Fruit fly (Drosophila melanogaster) whole organism, embryonic: ENCODE data around the gene ath.

Experiments used
- Asciz ChIP-seq: fragments of 200-800 bp; sonication (Bioruptor generic); optimal IDR thresholded peaks from 2 replicates; lab custom pipeline; 2017; ENCODE audit warnings: missing biosample characterization, mild to moderate bottlenecking, missing genetic modification characterization, missing genetic modification reagents
- CG11085 ChIP-seq: fragments of 200-800 bp; sonication (Bioruptor generic); IDR thresholded peaks from 2 replicates; pipeline ENCODE4 v1.3.6; 2022; ENCODE audit warnings: missing biosample characterization, missing genetic modification characterization
- CG11093 ChIP-seq: fragments of 200-800 bp; sonication (Bioruptor generic); IDR thresholded peaks from 3 replicates; pipeline ENCODE4 v1.3.6; 2022; ENCODE audit warnings: missing biosample characterization, missing genetic modification characterization
- CG11504 ChIP-seq: fragments of 200-800 bp; sonication (Bioruptor generic); optimal IDR thresholded peaks from 3 replicates; lab custom pipeline; 2019; ENCODE audit warnings: missing biosample characterization, mild to moderate bottlenecking, missing genetic modification characterization, moderate library complexity
- CG13123 ChIP-seq: fragments of 200-800 bp; sonication (Bioruptor generic); optimal IDR thresholded peaks from 2 replicates; lab custom pipeline; 2016; ENCODE audit warnings: missing biosample characterization, missing genetic modification characterization
- CG14710 ChIP-seq: fragments of 200-800 bp; sonication (Bioruptor generic); optimal IDR thresholded peaks from 3 replicates; lab custom pipeline; 2019; ENCODE audit warnings: missing biosample characterization, mild to moderate bottlenecking, missing genetic modification characterization, moderate library complexity
- CG14965 ChIP-seq: fragments of 200-800 bp; sonication (Bioruptor generic); optimal IDR thresholded peaks from 2 replicates; lab custom pipeline; 2016; ENCODE audit warnings: missing biosample characterization, missing genetic modification characterization, borderline replicate concordance
- CG2116 ChIP-seq: fragments of 200-800 bp; sonication (Bioruptor generic); optimal IDR thresholded peaks from 3 replicates; lab custom pipeline; 2018; ENCODE audit warnings: missing biosample characterization, mild to moderate bottlenecking, missing genetic modification characterization
- CG31388 ChIP-seq: fragments of 200-800 bp; sonication (Bioruptor generic); optimal IDR thresholded peaks from 2 replicates; lab custom pipeline; 2016; ENCODE audit warnings: missing biosample characterization, missing genetic modification characterization
- CG3726 ChIP-seq: fragments of 200-800 bp; sonication (Bioruptor generic); IDR thresholded peaks from 3 replicates; pipeline ENCODE4, ENCODE4 v1.3.6; 2022; ENCODE audit warnings: missing biosample characterization, missing genetic modification characterization
- CG4328 ChIP-seq: fragments of 200-800 bp; sonication (Bioruptor generic); optimal IDR thresholded peaks from 3 replicates; lab custom pipeline; 2017; ENCODE audit warnings: missing biosample characterization, missing genetic modification reagents, missing genetic modification characterization
- CG43689 ChIP-seq: fragments of 200-800 bp; sonication (Bioruptor generic); IDR thresholded peaks from 2 replicates; pipeline ENCODE4 v1.3.6; 2022; ENCODE audit warnings: missing biosample characterization, missing genetic modification characterization
- CG4404 ChIP-seq: fragments of 200-800 bp; sonication (Bioruptor generic); IDR thresholded peaks from 2 replicates; pipeline ENCODE4 v1.3.6; 2022; ENCODE audit warnings: missing biosample characterization, missing genetic modification characterization
- CG6272 ChIP-seq: fragments of 200-800 bp; sonication (Bioruptor generic); IDR thresholded peaks from 2 replicates; pipeline ENCODE4 v1.3.6; 2022; ENCODE audit warnings: missing biosample characterization, missing genetic modification characterization
- CG6791 ChIP-seq: fragments of 200-800 bp; sonication (Bioruptor generic); IDR thresholded peaks from 3 replicates; pipeline ENCODE4 v1.3.6; 2022; ENCODE audit warnings: missing biosample characterization, missing genetic modification characterization; ENCODE audit not compliant: partially characterized antibody
- CG7357 ChIP-seq: fragments of 200-800 bp; sonication (Bioruptor generic); IDR thresholded peaks from 3 replicates; pipeline ENCODE4 v1.3.6; 2022; ENCODE audit warnings: missing biosample characterization, missing genetic modification characterization
- CG7839 ChIP-seq: fragments of 200-800 bp; sonication (Bioruptor generic); optimal IDR thresholded peaks from 3 replicates; lab custom pipeline; 2018; ENCODE audit warnings: missing biosample characterization, mild to moderate bottlenecking, missing genetic modification characterization, moderate library complexity
- D19A ChIP-seq: fragments of 200-800 bp; optimal IDR thresholded peaks from 3 replicates; lab custom pipeline; 2019; ENCODE audit warnings: missing biosample characterization, mild to moderate bottlenecking, missing genetic modification characterization, moderate library complexity
- Doc3 ChIP-seq: fragments of 200-800 bp; sonication (Bioruptor generic); IDR thresholded peaks from 3 replicates; pipeline ENCODE4 v1.3.6; 2022; ENCODE audit warnings: missing biosample characterization, missing genetic modification characterization; ENCODE audit not compliant: partially characterized antibody
- Dp ChIP-seq: fragments of 200-800 bp; sonication (Bioruptor generic); optimal IDR thresholded peaks from 2 replicates; lab custom pipeline; 2018; ENCODE audit warnings: missing biosample characterization, mild to moderate bottlenecking, missing genetic modification characterization, moderate library complexity
- E2f1 ChIP-seq: fragments of 200-800 bp; sonication (Bioruptor generic); IDR thresholded peaks from 2 replicates; pipeline ENCODE4 v1.3.6; 2022; ENCODE audit warnings: missing biosample characterization, missing genetic modification characterization
- Eip74EF ChIP-seq, 2 experiments: fragments of 200-800 bp in 1 of 2; fragments of >200 bp in 1 of 2; sonication (Bioruptor generic) in 1 of 2; optimal IDR thresholded peaks; 2 replicates each; lab custom pipeline; 2017 to 2019; ENCODE audit warnings: missing biosample characterization in 2 of 2, missing genetic modification characterization in 2 of 2, mild to moderate bottlenecking in 1 of 2, moderate library complexity in 1 of 2
- Fer1 ChIP-seq: fragments of 200-800 bp; sonication (Bioruptor generic); optimal IDR thresholded peaks from 2 replicates; lab custom pipeline; 2017; ENCODE audit warnings: missing biosample characterization, mild to moderate bottlenecking, missing genetic modification characterization
- Gsc ChIP-seq: fragments of 200-800 bp; sonication (Bioruptor generic); IDR thresholded peaks from 2 replicates; pipeline ENCODE4 v1.3.6; 2022; ENCODE audit warnings: missing biosample characterization, missing genetic modification characterization
- Hand ChIP-seq: fragments of 200-800 bp; sonication (Bioruptor generic); optimal IDR thresholded peaks from 2 replicates; lab custom pipeline; 2017; ENCODE audit warnings: mild to moderate bottlenecking, missing biosample characterization, missing genetic modification reagents, missing genetic modification characterization
- Hr51 ChIP-seq, 2 experiments: fragments of 200-800 bp; sonication (Bioruptor generic); optimal IDR thresholded peaks; 2 replicates in 1 of 2; 3 replicates in 1 of 2; lab custom pipeline; 2016 to 2018; ENCODE audit warnings: missing biosample characterization in 2 of 2, missing genetic modification characterization in 2 of 2, mild to moderate bottlenecking in 1 of 2, moderate library complexity in 1 of 2
- MBD-R2 ChIP-seq: fragments of 200-800 bp; sonication (Bioruptor generic); IDR thresholded peaks from 2 replicates; pipeline ENCODE4 v1.3.6; 2022; ENCODE audit warnings: missing biosample characterization, missing genetic modification characterization
- Med ChIP-seq: fragments of 200-800 bp; sonication (Bioruptor generic); peaks from one replicate; lab custom pipeline; 2016; ENCODE audit warnings: missing biosample characterization, missing genetic modification characterization, mild to moderate bottlenecking, inconsistent platforms, moderate library complexity
- Oaz ChIP-seq: fragments of 200-800 bp; sonication (Bioruptor generic); IDR thresholded peaks from 2 replicates; pipeline ENCODE4 v1.3.6; 2022; ENCODE audit warnings: missing biosample characterization, missing genetic modification characterization
- Ptx1 ChIP-seq: fragments of 200-800 bp; sonication (Bioruptor generic); IDR thresholded peaks from 2 replicates; pipeline ENCODE4 v1.3.6; 2022; ENCODE audit warnings: missing biosample characterization, missing genetic modification characterization
- Sin3A ChIP-seq: fragments of >200 bp; optimal IDR thresholded peaks from 2 replicates; lab custom pipeline; 2018
- Sox100B ChIP-seq: fragments of 200-800 bp; sonication (Bioruptor generic); optimal IDR thresholded peaks from 3 replicates; lab custom pipeline; 2018; ENCODE audit warnings: missing biosample characterization, mild to moderate bottlenecking, missing genetic modification characterization
- Usf ChIP-seq: fragments of 200-800 bp; sonication (Bioruptor generic); optimal IDR thresholded peaks from 2 replicates; lab custom pipeline; 2017; ENCODE audit warnings: missing genotype, missing biosample characterization, missing genetic modification characterization
- abd-A ChIP-seq: fragments of 200-800 bp; sonication (Bioruptor generic); optimal IDR thresholded peaks from 3 replicates; lab custom pipeline; 2019; ENCODE audit warnings: missing biosample characterization, mild to moderate bottlenecking, missing genetic modification characterization, moderate library complexity
- ac ChIP-seq: fragments of 200-800 bp; sonication (Bioruptor generic); optimal IDR thresholded peaks from 3 replicates; lab custom pipeline; 2017; ENCODE audit warnings: missing biosample characterization, mild to moderate bottlenecking, missing genetic modification characterization
- bcd ChIP-seq: fragments of 200-800 bp; sonication (Bioruptor generic); optimal IDR thresholded peaks from 2 replicates; lab custom pipeline; 2017; ENCODE audit warnings: missing biosample characterization, mild to moderate bottlenecking, missing genetic modification characterization
- chinmo ChIP-seq: fragments of 200-800 bp; sonication (Bioruptor generic); IDR thresholded peaks from 4 replicates; pipeline ENCODE4 v1.3.6; 2022; ENCODE audit warnings: missing biosample characterization, missing genetic modification characterization; ENCODE audit not compliant: partially characterized antibody
- crc ChIP-seq: fragments of 200-800 bp; sonication (Bioruptor generic); optimal IDR thresholded peaks from 2 replicates; lab custom pipeline; 2016; ENCODE audit warnings: missing biosample characterization, missing genetic modification characterization
- croc ChIP-seq: fragments of 200-800 bp; sonication (Bioruptor generic); conservative IDR thresholded peaks from 3 replicates; pipeline ENCODE4 v1.3.6; 2022; ENCODE audit warnings: missing biosample characterization, missing genetic modification characterization
- gfzf ChIP-seq: fragments of 200-800 bp; sonication (Bioruptor generic); optimal IDR thresholded peaks from 2 replicates; lab custom pipeline; 2016; ENCODE audit warnings: missing biosample characterization, mild to moderate bottlenecking, missing genetic modification characterization, moderate library complexity
- gt ChIP-seq: fragments of 200-800 bp; sonication (Bioruptor generic); IDR thresholded peaks from 2 replicates; pipeline ENCODE4 v1.3.6; 2022; ENCODE audit warnings: missing biosample characterization, missing genetic modification characterization
- kay ChIP-seq: fragments of 200-800 bp; sonication (Bioruptor generic); optimal IDR thresholded peaks from 2 replicates; lab custom pipeline; 2016; ENCODE audit warnings: missing biosample characterization, missing genetic modification characterization
- maf-S ChIP-seq: fragments of 200-800 bp; sonication (Bioruptor generic); optimal IDR thresholded peaks from 2 replicates; lab custom pipeline; 2016; ENCODE audit warnings: missing biosample characterization, missing genetic modification characterization
- mld ChIP-seq: fragments of 200-800 bp; sonication (Bioruptor generic); IDR thresholded peaks from 3 replicates; pipeline ENCODE4 v1.3.6; 2022; ENCODE audit warnings: missing biosample characterization, missing genetic modification characterization; ENCODE audit not compliant: partially characterized antibody
- odd ChIP-seq: fragments of 200-800 bp; sonication (Bioruptor generic); optimal IDR thresholded peaks from 2 replicates; lab custom pipeline; 2017; ENCODE audit warnings: missing biosample characterization, mild to moderate bottlenecking, missing genetic modification characterization
- shn ChIP-seq: fragments of 200-800 bp; sonication (Bioruptor generic); optimal IDR thresholded peaks from 3 replicates; lab custom pipeline; 2016; ENCODE audit warnings: missing biosample characterization, missing genetic modification characterization
- slp2 ChIP-seq: fragments of 200-800 bp; sonication (Bioruptor generic); optimal IDR thresholded peaks from 2 replicates; lab custom pipeline; 2016; ENCODE audit warnings: missing biosample characterization, missing genetic modification characterization
- tap ChIP-seq: fragments of 200-800 bp; optimal IDR thresholded peaks from 3 replicates; lab custom pipeline; 2019; ENCODE audit warnings: missing biosample characterization, mild to moderate bottlenecking, missing genetic modification characterization, moderate library complexity
- tll ChIP-seq, 2 experiments: fragments of 200-800 bp in 1 of 2; fragments of >200 bp in 1 of 2; sonication (Bioruptor generic) in 1 of 2; optimal IDR thresholded peaks; 2 replicates each; lab custom pipeline; 2017 to 2019; ENCODE audit warnings: missing biosample characterization in 2 of 2, missing genetic modification characterization in 2 of 2, mild to moderate bottlenecking in 1 of 2, moderate library complexity in 1 of 2
- unc-4 ChIP-seq: fragments of 200-800 bp; sonication (Bioruptor generic); IDR thresholded peaks from 2 replicates; pipeline ENCODE4 v1.3.6; 2022; ENCODE audit warnings: missing biosample characterization, missing genetic modification characterization; ENCODE audit not compliant: partially characterized antibody
- zfh2 ChIP-seq: fragments of 200-800 bp; sonication (Bioruptor generic); optimal IDR thresholded peaks from 2 replicates; lab custom pipeline; 2016; ENCODE audit warnings: missing biosample characterization, missing genetic modification characterization

Gene ath

DNA sequence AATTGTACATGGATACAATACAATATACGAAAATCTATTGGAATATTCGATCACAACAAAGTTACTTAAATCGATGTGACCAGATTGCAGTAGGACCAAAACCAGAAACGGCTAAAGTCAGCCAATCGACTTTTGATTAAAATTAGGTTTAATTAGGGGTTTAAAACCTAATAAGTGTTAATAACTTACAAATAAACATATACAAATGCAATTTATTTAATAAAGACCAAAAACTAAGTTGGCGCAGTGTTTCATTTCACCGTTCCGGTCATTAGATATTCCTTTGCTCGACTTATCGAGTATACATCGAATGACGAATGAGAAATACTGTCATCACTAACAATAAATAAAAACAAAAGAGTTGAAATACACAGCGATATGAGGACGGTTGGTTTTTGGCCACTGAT, 39.5 kb downstream of the ath start, which contains the start of the genes bsk and CG31717 (continued):
- peak; percentile 58; the same call in 1 of the 3 replicates for TF ChIP-seq CG6791 (GFP tag; lab: Robert Waterston, UW)
- TF ChIP-seq Fer1 (GFP tag; lab: Kevin White, UChicago), result no peak
- no peak for TF ChIP-seq CG13123 (GFP tag; lab: Kevin White, UChicago)
- TF ChIP-seq mld (GFP tag; lab: Robert Waterston, UW), result no peak
- no peak for TF ChIP-seq E2f1 (GFP tag; lab: Robert Waterston, UW)
- no peak for TF ChIP-seq CG11085
- no peak for TF ChIP-seq tap (tag; lab: Kevin White, UChicago)
- no peak for TF ChIP-seq Oaz (GFP tag; lab: Robert Waterston, UW)
- TF ChIP-seq abd-A (tag; lab: Kevin White, UChicago), result no peak
- no peak for TF ChIP-seq Doc3 (GFP tag; lab: Robert Waterston, UW)
- no peak for TF ChIP-seq CG43689 (GFP tag; lab: Robert Waterston, UW)
- TF ChIP-seq croc (GFP tag; lab: Robert Waterston, UW), result no peak
- no peak for TF ChIP-seq CG31388
- no peak for TF ChIP-seq Eip74EF (GFP tag; optimal IDR thresholded peaks at IDR 0.05; lab: Kevin White, UChicago)
- no peak for TF ChIP-seq CG11504 (tag; lab: Kevin White, UChicago)
- no peak for TF ChIP-seq CG7357 (GFP tag; lab: Robert Waterston, UW)
- no peak for TF ChIP-seq gt (GFP tag; lab: Robert Waterston, UW)
- TF ChIP-seq CG7839 (tag; lab: Kevin White, UChicago), result no peak
- no peak for TF ChIP-seq CG6272 (GFP tag; lab: Robert Waterston, UW)
- TF ChIP-seq Hr51 (GFP tag; optimal IDR thresholded peaks at IDR 0.05; lab: Kevin White, UChicago), result no peak
- no peak for TF ChIP-seq slp2 (GFP tag; lab: Kevin White, UChicago)
- peak; percentile 61; the same call in 1 of the 2 replicates for TF ChIP-seq unc-4 (GFP tag; lab: Robert Waterston, UW)
- peak; percentile 78 for TF ChIP-seq gfzf (GFP tag; lab: Kevin White, UChicago)
- TF ChIP-seq D19A, result no peak
- no peak for TF ChIP-seq odd (GFP tag; lab: Kevin White, UChicago)
- TF ChIP-seq CG11093 (GFP tag; lab: Robert Waterston, UW), result no peak
- TF ChIP-seq CG14965 (GFP tag; lab: Kevin White, UChicago), result no peak
- TF ChIP-seq maf-S (GFP tag; lab: Kevin White, UChicago), result no peak
- peak; percentile 19 for TF ChIP-seq Sin3A (lab: Kevin White, UChicago)
- TF ChIP-seq shn, result no peak
- no peak for TF ChIP-seq Ptx1 (GFP tag; lab: Robert Waterston, UW)
- no peak for TF ChIP-seq Asciz (GFP tag; lab: Kevin White, UChicago)
- TF ChIP-seq Sox100B (GFP tag; lab: Kevin White, UChicago), result no peak
- TF ChIP-seq CG4328 (GFP tag; lab: Kevin White, UChicago), result no peak
- no peak for TF ChIP-seq ac
- TF ChIP-seq CG14710, result peak; percentile 62
- peak; percentile 67 for TF ChIP-seq Med (GFP tag; lab: Kevin White, UChicago)
- no peak for TF ChIP-seq CG3726 (GFP tag; lab: Robert Waterston, UW)
- no peak for TF ChIP-seq Gsc
- TF ChIP-seq MBD-R2 (GFP tag; lab: Robert Waterston, UW), result peak; percentile 65
- TF ChIP-seq Hand (GFP tag; lab: Kevin White, UChicago), result no peak
- TF ChIP-seq Dp, result peak; percentile 21
- TF ChIP-seq crc, result no peak
- TF ChIP-seq bcd (GFP tag; lab: Kevin White, UChicago), result no peak
- no peak for TF ChIP-seq chinmo
- TF ChIP-seq CG4404 (GFP tag; lab: Robert Waterston, UW), result no peak
- no peak for TF ChIP-seq zfh2
- TF ChIP-seq Usf (GFP tag; lab: Kevin White, UChicago), result no peak
- TF ChIP-seq CG2116 (GFP tag; lab: Kevin White, UChicago), result peak; percentile 78
- TF ChIP-seq tll (GFP tag; optimal IDR thresholded peaks at IDR 0.05; lab: Kevin White, UChicago), result peak in 1 of 2 experiments; percentile 53
- TF ChIP-seq kay, result peak; percentile 34
